Worm (Caenorhabditis elegans): ENCODE data around the gene hal-3.

DNA sequence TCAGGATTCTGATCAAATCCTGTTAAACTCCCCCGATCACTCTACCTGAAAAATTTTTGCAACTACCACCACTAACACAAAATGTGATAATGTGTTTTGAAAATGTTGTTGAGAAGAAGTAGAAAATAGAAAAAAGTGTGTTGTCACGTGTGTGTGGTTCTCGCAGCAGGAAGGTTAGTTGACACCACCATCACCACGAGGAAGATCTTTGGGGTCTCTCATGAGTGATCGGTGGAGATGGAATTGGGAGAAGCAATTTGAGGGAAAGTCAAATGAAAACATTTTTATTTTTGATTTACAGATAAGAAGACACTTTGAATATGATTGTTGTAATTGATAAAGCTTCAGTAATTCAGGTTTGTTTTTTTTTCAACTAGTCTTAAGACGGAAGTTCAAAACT lies 15.2 kb downstream of the hal-3 start:
- TF ChIP-seq elt-3 (tag; optimal IDR thresholded peaks at IDR 0.05): no peak
- no peak for TF ChIP-seq ceh-16 (tag; optimal IDR thresholded peaks at IDR 0.05)
